Fruit fly (Drosophila melanogaster) whole organism, embryonic: ENCODE results near the gene CG31908.

Experiments
- Atf-2 ChIP-seq: fragments of 200-800 bp; sonication (Bioruptor generic); optimal IDR thresholded peaks from 2 replicates; lab custom pipeline; 2016; ENCODE audit warnings: missing biosample characterization, missing genetic modification characterization
- Atf3 ChIP-seq: fragments of 200-800 bp; sonication (Bioruptor generic); optimal IDR thresholded peaks from 3 replicates; lab custom pipeline; 2016; ENCODE audit warnings: missing biosample characterization, missing genetic modification characterization
- CG11085 ChIP-seq: fragments of 200-800 bp; sonication (Bioruptor generic); IDR thresholded peaks from 2 replicates; pipeline ENCODE4 v1.3.6; 2022; ENCODE audit warnings: missing biosample characterization, missing genetic modification characterization
- CG14667 ChIP-seq: fragments of 200-800 bp; sonication (Bioruptor generic); IDR thresholded peaks from 2 replicates; pipeline ENCODE4 v1.3.6; 2022; ENCODE audit warnings: missing biosample characterization, missing genetic modification characterization
- CG1529 ChIP-seq: fragments of 200-800 bp; sonication (Bioruptor generic); optimal IDR thresholded peaks from 3 replicates; lab custom pipeline; 2018; ENCODE audit warnings: missing biosample characterization, missing genetic modification characterization
- CG15514 ChIP-seq: fragments of 200-800 bp; sonication (Bioruptor generic); optimal IDR thresholded peaks from 3 replicates; lab custom pipeline; 2017; ENCODE audit warnings: missing biosample characterization, missing genetic modification characterization, mild to moderate bottlenecking, moderate library complexity, missing genetic modification reagents
- CG17385 ChIP-seq: fragments of 200-800 bp; sonication (Bioruptor generic); optimal IDR thresholded peaks from 3 replicates; lab custom pipeline; 2018; ENCODE audit warnings: missing biosample characterization, mild to moderate bottlenecking, missing genetic modification characterization
- CG18262 ChIP-seq: fragments of 200-800 bp; optimal IDR thresholded peaks from 3 replicates; lab custom pipeline; 2019; ENCODE audit warnings: missing biosample characterization, mild to moderate bottlenecking, missing genetic modification characterization, moderate library complexity
- CG2116 ChIP-seq: fragments of 200-800 bp; sonication (Bioruptor generic); optimal IDR thresholded peaks from 3 replicates; lab custom pipeline; 2018; ENCODE audit warnings: missing biosample characterization, mild to moderate bottlenecking, missing genetic modification characterization
- CG2712 ChIP-seq: fragments of 200-800 bp; optimal IDR thresholded peaks from 3 replicates; lab custom pipeline; 2019; ENCODE audit warnings: missing biosample characterization, mild to moderate bottlenecking, missing genetic modification characterization, moderate library complexity
- CG2875 ChIP-seq: fragments of 200-800 bp; sonication (Bioruptor generic); optimal IDR thresholded peaks from 2 replicates; lab custom pipeline; 2017; ENCODE audit warnings: missing biosample characterization, mild to moderate bottlenecking, missing genetic modification characterization, missing genetic modification reagents
- CG30403 ChIP-seq: fragments of 200-800 bp; sonication (Bioruptor generic); optimal IDR thresholded peaks from 3 replicates; lab custom pipeline; 2016; ENCODE audit warnings: missing biosample characterization, missing genetic modification characterization
- CG31388 ChIP-seq: fragments of 200-800 bp; sonication (Bioruptor generic); optimal IDR thresholded peaks from 2 replicates; lab custom pipeline; 2016; ENCODE audit warnings: missing biosample characterization, missing genetic modification characterization
- CG31441 ChIP-seq: fragments of 200-800 bp; sonication (Bioruptor generic); IDR thresholded peaks from 2 replicates; pipeline ENCODE4 v1.3.6; 2022; ENCODE audit warnings: missing biosample characterization, missing genetic modification characterization
- CG3281 ChIP-seq: fragments of 200-800 bp; sonication (Bioruptor generic); optimal IDR thresholded peaks from 3 replicates; lab custom pipeline; 2017; ENCODE audit warnings: missing biosample characterization, mild to moderate bottlenecking, missing genetic modification characterization
- CG3407 ChIP-seq: fragments of 200-800 bp; sonication (Bioruptor generic); optimal IDR thresholded peaks from 2 replicates; lab custom pipeline; 2018; ENCODE audit warnings: missing biosample characterization, mild to moderate bottlenecking, missing genetic modification characterization
- CG7745 ChIP-seq: fragments of 200-800 bp; sonication (Bioruptor generic); optimal IDR thresholded peaks from 2 replicates; lab custom pipeline; 2018; ENCODE audit warnings: missing biosample characterization, mild to moderate bottlenecking, missing genetic modification characterization, moderate library complexity
- CG7987 ChIP-seq: fragments of 200-800 bp; sonication (Bioruptor generic); optimal IDR thresholded peaks from 2 replicates; lab custom pipeline; 2018; ENCODE audit warnings: missing biosample characterization, mild to moderate bottlenecking, missing genetic modification characterization, moderate library complexity
- CG8359 ChIP-seq: fragments of 200-800 bp; sonication (Bioruptor generic); optimal IDR thresholded peaks from 2 replicates; lab custom pipeline; 2017; ENCODE audit warnings: missing biosample characterization, mild to moderate bottlenecking, missing genetic modification characterization, borderline replicate concordance
- Chrac-16 ChIP-seq: fragments of 200-800 bp; sonication (Bioruptor generic); optimal IDR thresholded peaks from 3 replicates; lab custom pipeline; 2016; ENCODE audit warnings: missing biosample characterization, missing genetic modification characterization
- Dfd ChIP-seq, 2 experiments: fragments of >200 bp; optimal IDR thresholded peaks; 2 replicates each; lab custom pipeline; 2017; ENCODE audit warnings: missing biosample characterization in 2 of 2, missing genetic modification characterization in 2 of 2
- Dref ChIP-seq: fragments of 200-800 bp; sonication (Bioruptor generic); IDR thresholded peaks from 2 replicates; pipeline ENCODE4 v1.3.6; 2022; ENCODE audit warnings: missing biosample characterization, missing genetic modification characterization
- Ets97D ChIP-seq: fragments of 200-800 bp; sonication (Bioruptor generic); optimal IDR thresholded peaks from 3 replicates; lab custom pipeline; 2016; ENCODE audit warnings: missing biosample characterization, missing genetic modification characterization
- H15 ChIP-seq: fragments of 200-800 bp; sonication (Bioruptor generic); IDR thresholded peaks from 3 replicates; pipeline ENCODE4 v1.3.6; 2022; ENCODE audit warnings: missing biosample characterization, missing genetic modification characterization
- Hr51 ChIP-seq, 2 experiments: fragments of 200-800 bp; sonication (Bioruptor generic); optimal IDR thresholded peaks; 2 replicates in 1 of 2; 3 replicates in 1 of 2; lab custom pipeline; 2016 to 2018; ENCODE audit warnings: missing biosample characterization in 2 of 2, missing genetic modification characterization in 2 of 2, mild to moderate bottlenecking in 1 of 2, moderate library complexity in 1 of 2
- Hsf ChIP-seq: fragments of 200-800 bp; sonication (Bioruptor generic); optimal IDR thresholded peaks from 3 replicates; lab custom pipeline; 2016; ENCODE audit warnings: missing biosample characterization, missing genetic modification characterization
- Nf-YA ChIP-seq: fragments of 200-800 bp; sonication (Bioruptor generic); IDR thresholded peaks from 2 replicates; pipeline ENCODE4 v1.3.6; 2022; ENCODE audit warnings: missing biosample characterization, missing genetic modification characterization
- Optix ChIP-seq: fragments of 200-800 bp; sonication (Bioruptor generic); IDR thresholded peaks from 3 replicates; pipeline ENCODE4 v1.3.6; 2022; ENCODE audit warnings: missing biosample characterization, missing genetic modification characterization
- Rx ChIP-seq: fragments of 200-800 bp; sonication (Bioruptor generic); IDR thresholded peaks from 2 replicates; pipeline ENCODE4 v1.3.6; 2022; ENCODE audit warnings: missing biosample characterization, missing genetic modification characterization
- Trl ChIP-seq, 3 experiments: fragments of >200 bp in 2 of 3; fragments of 200-800 bp in 1 of 3; sonication (Bioruptor generic) in 1 of 3; optimal IDR thresholded peaks; 2 replicates in 1 of 3; 3 replicates in 2 of 3; lab custom pipeline; 2016 to 2017; ENCODE audit warnings: missing biosample characterization in 1 of 3, missing genetic modification characterization in 1 of 3
- YL-1 ChIP-seq: fragments of 200-800 bp; sonication (Bioruptor generic); optimal IDR thresholded peaks from 3 replicates; lab custom pipeline; 2017; ENCODE audit warnings: missing biosample characterization, mild to moderate bottlenecking, missing genetic modification characterization
- ab ChIP-seq: fragments of 200-800 bp; sonication (Bioruptor generic); optimal IDR thresholded peaks from 2 replicates; lab custom pipeline; 2016; ENCODE audit warnings: missing biosample characterization, missing genetic modification characterization
- br ChIP-seq: fragments of >200 bp; optimal IDR thresholded peaks from 2 replicates; lab custom pipeline; 2017
- bsh ChIP-seq, 2 experiments: fragments of 200-800 bp; sonication (Bioruptor generic); optimal IDR thresholded peaks; 2 replicates each; lab custom pipeline; 2017 to 2018; ENCODE audit warnings: mild to moderate bottlenecking in 2 of 2, missing biosample characterization in 2 of 2, missing genetic modification characterization in 2 of 2, moderate library complexity in 1 of 2
- crp ChIP-seq, 2 experiments: fragments of 200-800 bp; sonication (Bioruptor generic); optimal IDR thresholded peaks; 2 replicates in 1 of 2; 3 replicates in 1 of 2; lab custom pipeline; 2017; ENCODE audit warnings: missing biosample characterization in 2 of 2, missing genetic modification characterization in 2 of 2, mild to moderate bottlenecking in 1 of 2, moderate library complexity in 1 of 2
- cwo ChIP-seq: fragments of 200-800 bp; sonication (Bioruptor generic); optimal IDR thresholded peaks from 3 replicates; lab custom pipeline; 2017; ENCODE audit warnings: missing biosample characterization, missing genetic modification characterization, mild to moderate bottlenecking, moderate library complexity, missing genetic modification reagents
- disco-r ChIP-seq: fragments of 200-800 bp; sonication (Bioruptor generic); optimal IDR thresholded peaks from 2 replicates; lab custom pipeline; 2016; ENCODE audit warnings: missing biosample characterization, missing genetic modification characterization
- ftz-f1 ChIP-seq: fragments of 200-800 bp; sonication (Bioruptor generic); optimal IDR thresholded peaks from 2 replicates; lab custom pipeline; 2016; ENCODE audit warnings: missing biosample characterization, missing genetic modification characterization
- gcm ChIP-seq: fragments of 200-800 bp; sonication (Bioruptor generic); optimal IDR thresholded peaks from 2 replicates; lab custom pipeline; 2019; ENCODE audit warnings: missing biosample characterization, mild to moderate bottlenecking, missing genetic modification characterization, moderate library complexity
- hth ChIP-seq: fragments of >200 bp; optimal IDR thresholded peaks from 2 replicates; lab custom pipeline; 2017; ENCODE audit warnings: inconsistent platforms
- jigr1 ChIP-seq: fragments of 200-800 bp; sonication (Bioruptor generic); IDR thresholded peaks from 3 replicates; pipeline ENCODE4 v1.3.6; 2022; ENCODE audit warnings: missing biosample characterization, missing genetic modification characterization
- pnt ChIP-seq: fragments of 200-800 bp; sonication (Bioruptor generic); optimal IDR thresholded peaks from 3 replicates; lab custom pipeline; 2016; ENCODE audit warnings: missing biosample characterization, missing genetic modification characterization
- run ChIP-seq: fragments of 200-800 bp; sonication (Bioruptor generic); optimal IDR thresholded peaks from 3 replicates; lab custom pipeline; 2018; ENCODE audit warnings: missing biosample characterization, mild to moderate bottlenecking, missing genetic modification characterization
- seq ChIP-seq: fragments of 200-800 bp; sonication (Bioruptor generic); IDR thresholded peaks from 2 replicates; pipeline ENCODE4 v1.3.6; 2022; ENCODE audit warnings: missing biosample characterization, missing genetic modification characterization
- sisA ChIP-seq: fragments of 200-800 bp; sonication (Bioruptor generic); IDR thresholded peaks from 2 replicates; pipeline ENCODE4 v1.3.6; 2022; ENCODE audit warnings: missing biosample characterization, missing genetic modification characterization
- so ChIP-seq: fragments of 200-800 bp; sonication (Bioruptor generic); IDR thresholded peaks from 3 replicates; pipeline ENCODE4 v1.3.6; 2022; ENCODE audit warnings: missing biosample characterization, missing genetic modification characterization
- twi ChIP-seq: fragments of 200-800 bp; optimal IDR thresholded peaks from 2 replicates; lab custom pipeline; 2019; ENCODE audit warnings: missing biosample characterization, mild to moderate bottlenecking, missing genetic modification characterization, moderate library complexity
- wor ChIP-seq: fragments of 200-800 bp; sonication (Bioruptor generic); IDR thresholded peaks from 2 replicates; pipeline ENCODE4 v1.3.6; 2022; ENCODE audit warnings: missing biosample characterization, missing genetic modification characterization

Gene CG31908

DNA sequence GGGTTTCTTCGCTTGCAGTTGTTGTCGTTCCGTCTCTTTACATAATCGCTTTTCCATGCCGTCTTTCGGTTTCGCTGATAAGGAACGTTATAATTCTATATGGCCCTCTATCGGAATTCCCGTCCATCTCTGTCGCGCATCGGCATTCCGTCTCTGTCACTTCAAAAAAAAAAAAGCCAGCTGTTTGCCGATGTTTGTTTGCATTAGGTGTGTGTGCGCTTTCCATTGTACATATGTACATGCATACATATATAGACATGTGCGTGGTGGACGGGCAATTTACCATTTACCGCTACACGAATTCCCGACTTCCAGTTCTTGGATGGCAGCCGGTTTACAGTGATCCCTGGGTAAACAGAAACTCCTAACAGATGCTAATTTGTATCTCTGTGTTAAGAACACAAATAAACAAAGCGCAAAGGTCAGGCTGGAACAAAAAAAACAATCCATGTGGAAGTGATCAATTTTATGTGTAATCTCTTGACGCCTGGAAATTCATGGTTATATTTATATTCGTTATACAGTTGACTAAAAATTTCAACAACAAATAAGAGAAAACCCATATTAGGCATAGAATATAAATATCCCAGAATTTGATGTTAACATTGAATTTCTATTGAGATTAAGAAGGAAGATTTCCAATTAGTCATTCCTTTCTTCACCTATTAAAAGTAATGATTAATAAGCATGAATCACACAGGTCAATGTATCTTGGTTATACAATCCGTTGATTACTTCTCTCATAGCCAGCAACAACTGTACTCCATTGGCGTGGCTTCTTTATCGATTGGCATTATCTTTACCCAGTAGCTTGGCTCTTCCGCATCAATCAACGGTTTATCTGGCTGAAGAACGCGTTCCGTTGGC lies 16.1 kb upstream of the CG31908 start (continued):
- TF ChIP-seq hth = no peak
- peak; percentile 11 for TF ChIP-seq CG17385 (GFP tag; lab: Kevin White, UChicago)
- peak; percentile 62 for TF ChIP-seq CG7745 (tag; lab: Kevin White, UChicago)
- no peak for TF ChIP-seq Dref (GFP tag; lab: Robert Waterston, UW)
- TF ChIP-seq CG1529 (GFP tag; lab: Kevin White, UChicago) = peak; percentile 64
- no peak for TF ChIP-seq Dfd (GFP tag; optimal IDR thresholded peaks at IDR 0.05; lab: Kevin White, UChicago)
- TF ChIP-seq gcm = peak; percentile 56
- TF ChIP-seq Optix (GFP tag; lab: Robert Waterston, UW) = 0 out of 3 replicates have a peak, but pooled peaks have one; percentile 45
- TF ChIP-seq wor (GFP tag; lab: Robert Waterston, UW) = no peak
- peak; percentile 11 for TF ChIP-seq CG15514 (GFP tag; lab: Kevin White, UChicago)
- TF ChIP-seq ftz-f1 (GFP tag; lab: Kevin White, UChicago) = no peak
- peak; percentile 13 for TF ChIP-seq CG7987
- no peak for TF ChIP-seq Ets97D (GFP tag; lab: Kevin White, UChicago)
- no peak for TF ChIP-seq Atf3 (GFP tag; lab: Kevin White, UChicago)
- peak; percentile 89 for TF ChIP-seq twi (tag; lab: Kevin White, UChicago)
- peak; percentile 47 for TF ChIP-seq CG18262
- TF ChIP-seq CG3281 (GFP tag; lab: Kevin White, UChicago) = peak; percentile 33
- no peak for TF ChIP-seq CG11085
- no peak for TF ChIP-seq Rx (GFP tag; lab: Robert Waterston, UW)
- TF ChIP-seq YL-1 = peak; percentile 31
- TF ChIP-seq seq = peak; percentile 66
- peak in 1 of 2 experiments; percentile 15 for TF ChIP-seq Hr51 (GFP tag; optimal IDR thresholded peaks at IDR 0.05; lab: Kevin White, UChicago)
- TF ChIP-seq disco-r (GFP tag; lab: Kevin White, UChicago) = no peak
- TF ChIP-seq CG14667 (GFP tag; lab: Robert Waterston, UW) = no peak
- no peak for TF ChIP-seq CG8359 (GFP tag; lab: Kevin White, UChicago)
- TF ChIP-seq bsh (GFP tag; optimal IDR thresholded peaks at IDR 0.05; lab: Kevin White, UChicago) = peak in 1 of 2 experiments; percentile 76
- TF ChIP-seq so = 0 out of 3 replicates have a peak, but pooled peaks have one; percentile 41
- TF ChIP-seq Nf-YA = no peak
- no peak for TF ChIP-seq cwo
- 0 out of 3 replicates have a peak, but pooled peaks have one; percentile 22 for TF ChIP-seq H15 (GFP tag; lab: Robert Waterston, UW)
- TF ChIP-seq CG2116 = peak; percentile 8
- TF ChIP-seq Hsf (GFP tag; lab: Kevin White, UChicago) = no peak
- TF ChIP-seq Atf-2 (GFP tag; lab: Kevin White, UChicago) = no peak
- peak; percentile 61 for TF ChIP-seq CG3407
- peak; percentile 28 for TF ChIP-seq CG30403 (GFP tag; lab: Kevin White, UChicago)
- no peak for TF ChIP-seq CG2712 (tag; lab: Kevin White, UChicago)
- no peak for TF ChIP-seq run
- no peak for TF ChIP-seq Trl (optimal IDR thresholded peaks at IDR 0.05; lab: Kevin White, UChicago)
- peak; percentile 17 for TF ChIP-seq Trl (GFP tag; optimal IDR thresholded peaks at IDR 0.05; lab: Kevin White, UChicago)
- no peak for TF ChIP-seq br (lab: Kevin White, UChicago)
- no peak for TF ChIP-seq pnt (GFP tag; lab: Kevin White, UChicago)
- TF ChIP-seq CG31441 (GFP tag; lab: Robert Waterston, UW) = 0 out of 2 replicates have a peak, but pooled peaks have one; percentile 17
- TF ChIP-seq jigr1 (GFP tag; lab: Robert Waterston, UW) = no peak
- TF ChIP-seq crp (GFP tag; optimal IDR thresholded peaks at IDR 0.05; lab: Kevin White, UChicago) = peak in 1 of 2 experiments; percentile 25
- no peak for TF ChIP-seq CG31388 (GFP tag; lab: Kevin White, UChicago)
- peak; percentile 76 for TF ChIP-seq CG2875 (GFP tag; lab: Kevin White, UChicago)
- no peak for TF ChIP-seq Chrac-16
- TF ChIP-seq ab (GFP tag; lab: Kevin White, UChicago) = no peak
- TF ChIP-seq sisA (GFP tag; lab: Robert Waterston, UW) = no peak
